Worm (Caenorhabditis elegans) whole organism, L4 larva: ENCODE results near the gene cand-1.

Experiments
- R02D3.7 ChIP-seq: fragments of 150-350 bp; sonication (generic microtip); optimal IDR thresholded peaks from 3 replicates; lab custom pipeline; 2014; ENCODE audit warnings: missing biosample characterization, missing genetic modification characterization
- T26A8.4 ChIP-seq: fragments of 200-800 bp; sonication (Bioruptor generic); IDR thresholded peaks from 2 replicates; pipeline ENCODE4 v1.3.6; 2022; ENCODE audit warnings: missing genetic modification characterization, missing compliant biosample characterization
- Y105C5A.15 ChIP-seq: fragments of 200-800 bp; sonication (Bioruptor generic); IDR thresholded peaks from 2 replicates; pipeline ENCODE4 v1.3.6; 2022; ENCODE audit warnings: missing genetic modification characterization, missing compliant biosample characterization
- Y48G9A.11 ChIP-seq: fragments of 200-800 bp; sonication (Bioruptor generic); IDR thresholded peaks from 2 replicates; pipeline ENCODE4 v1.3.6; 2022; ENCODE audit warnings: missing genetic modification reagents, missing genetic modification characterization, missing compliant biosample characterization
- Y75B8A.6 ChIP-seq: fragments of 200-800 bp; sonication (Bioruptor generic); IDR thresholded peaks from 2 replicates; pipeline ENCODE4 v1.3.6; 2022; ENCODE audit warnings: missing genetic modification reagents, missing genetic modification characterization, missing compliant biosample characterization
- ZK337.2 ChIP-seq: fragments of 200-800 bp; sonication (Bioruptor generic); IDR thresholded peaks from 2 replicates; pipeline ENCODE4 v1.3.6; 2022; ENCODE audit warnings: missing genetic modification reagents, missing genetic modification characterization, missing compliant biosample characterization
- aly-2 ChIP-seq: sonication (generic microtip); optimal IDR thresholded peaks from 2 replicates; lab custom pipeline; 2018; ENCODE audit warnings: missing biosample characterization, missing genetic modification characterization
- ama-1 ChIP-seq: fragments of 150-350 bp; optimal IDR thresholded peaks from 2 replicates; lab custom pipeline; 2014; ENCODE audit warnings: inconsistent platforms, mixed read lengths
- ceh-20 ChIP-seq: fragments of 200-800 bp; sonication (Bioruptor generic); IDR thresholded peaks from 2 replicates; pipeline ENCODE4 v1.3.6; 2022; ENCODE audit warnings: missing genetic modification reagents, missing genetic modification characterization, missing compliant biosample characterization
- ceh-82 ChIP-seq: sonication (generic microtip); optimal IDR thresholded peaks from 2 replicates; lab custom pipeline; 2017; ENCODE audit warnings: missing biosample characterization, missing genetic modification characterization
- ces-1 ChIP-seq: fragments of 150-350 bp; sonication (generic microtip); optimal IDR thresholded peaks from 4 replicates; lab custom pipeline; 2014; ENCODE audit warnings: missing biosample characterization, missing genetic modification reagents, missing genetic modification characterization
- cey-2 ChIP-seq: sonication (generic microtip); optimal IDR thresholded peaks from 3 replicates; lab custom pipeline; 2017; ENCODE audit warnings: missing genetic modification characterization, mild to moderate bottlenecking, missing compliant biosample characterization, antibody characterized with exemption, borderline replicate concordance; ENCODE audit not compliant: insufficient read depth
- daf-16 ChIP-seq, 3 experiments: sonication (generic microtip); optimal IDR thresholded peaks; 2 replicates each; lab custom pipeline; 2016 to 2017; ENCODE audit warnings: missing genetic modification characterization in 3 of 3, missing genetic modification reagents in 3 of 3, mild to moderate bottlenecking in 2 of 3, missing compliant biosample characterization in 2 of 3, missing biosample characterization in 1 of 3, moderate library complexity in 1 of 3
- dmd-6 ChIP-seq: fragments of 200-800 bp; sonication (Bioruptor generic); IDR thresholded peaks from 2 replicates; pipeline ENCODE4 v1.3.6; 2022; ENCODE audit warnings: missing genetic modification reagents, missing genetic modification characterization, missing compliant biosample characterization
- dmd-8 ChIP-seq: fragments of 200-800 bp; sonication (Bioruptor generic); IDR thresholded peaks from 2 replicates; pipeline ENCODE4 v1.3.6; 2022; ENCODE audit warnings: missing genetic modification characterization, missing compliant biosample characterization
- dpl-1 ChIP-seq: fragments of 150-350 bp; optimal IDR thresholded peaks from 2 replicates; lab custom pipeline; 2014; ENCODE audit warnings: missing biosample characterization, missing genetic modification reagents, missing genetic modification characterization
- duxl-1 ChIP-seq: sonication (generic microtip); optimal IDR thresholded peaks from 2 replicates; lab custom pipeline; 2016; ENCODE audit warnings: mild to moderate bottlenecking, missing genetic modification characterization, moderate library complexity, missing compliant biosample characterization; ENCODE audit not compliant: poor library complexity
- dve-1 ChIP-seq: sonication (generic microtip); optimal IDR thresholded peaks from 2 replicates; lab custom pipeline; 2017; ENCODE audit warnings: antibody characterized with exemption, mild to moderate bottlenecking, missing genetic modification characterization, missing compliant biosample characterization; ENCODE audit not compliant: insufficient read depth
- hlh-11 ChIP-seq: fragments of 200-800 bp; sonication (Bioruptor generic); optimal IDR thresholded peaks from 2 replicates; lab custom pipeline; 2018; ENCODE audit warnings: mild to moderate bottlenecking, missing genetic modification characterization, missing compliant biosample characterization
- hlh-30 ChIP-seq: sonication (generic microtip); optimal IDR thresholded peaks from 2 replicates; lab custom pipeline; 2017; ENCODE audit warnings: antibody characterized with exemption, mild to moderate bottlenecking, missing genetic modification characterization, missing compliant biosample characterization; ENCODE audit not compliant: insufficient read depth
- hmg-1.1 ChIP-seq: fragments of 200-800 bp; sonication (Bioruptor generic); IDR thresholded peaks from 2 replicates; pipeline ENCODE4 v1.3.6; 2022; ENCODE audit warnings: missing genetic modification reagents, missing genetic modification characterization, missing compliant biosample characterization
- lin-1 ChIP-seq: fragments of 200-800 bp; sonication (Bioruptor generic); IDR thresholded peaks from 2 replicates; pipeline ENCODE4 v1.3.6; 2022; ENCODE audit warnings: missing genetic modification reagents, missing genetic modification characterization, missing compliant biosample characterization
- lin-29 ChIP-seq: fragments of 200-800 bp; sonication (Bioruptor generic); IDR thresholded peaks from 2 replicates; pipeline ENCODE4 v1.3.6; 2022; ENCODE audit warnings: missing genetic modification reagents, missing genetic modification characterization, missing compliant biosample characterization
- lin-38 ChIP-seq: fragments of 200-800 bp; sonication (Bioruptor generic); IDR thresholded peaks from 2 replicates; pipeline ENCODE4 v1.3.6; 2022; ENCODE audit warnings: missing genetic modification reagents, missing genetic modification characterization, missing compliant biosample characterization
- lsy-2 ChIP-seq, 2 experiments: fragments of 150-350 bp in 1 of 2; sonication (generic microtip) in 1 of 2; optimal IDR thresholded peaks; 2 replicates each; lab custom pipeline; 2014 to 2017; ENCODE audit warnings: missing biosample characterization in 2 of 2, missing genetic modification characterization in 2 of 2
- madf-9 ChIP-seq: fragments of 200-800 bp; sonication (Bioruptor generic); conservative IDR thresholded peaks from 2 replicates; pipeline ENCODE4 v1.3.6; 2022; ENCODE audit warnings: missing genetic modification reagents, missing genetic modification characterization, missing compliant biosample characterization
- mep-1 ChIP-seq: fragments of 150-350 bp; sonication (generic microtip); optimal IDR thresholded peaks from 3 replicates; lab custom pipeline; 2014; ENCODE audit warnings: missing biosample characterization, missing genetic modification characterization
- mes-2 ChIP-seq: sonication (generic microtip); optimal IDR thresholded peaks from 2 replicates; lab custom pipeline; 2016; ENCODE audit warnings: missing genotype, mild to moderate bottlenecking, missing genetic modification characterization, missing compliant biosample characterization; ENCODE audit not compliant: poor library complexity, severe bottlenecking
- nhr-28 ChIP-seq: fragments of 150-350 bp; optimal IDR thresholded peaks from 2 replicates; lab custom pipeline; 2014; ENCODE audit warnings: missing biosample characterization, missing genetic modification characterization
- nhr-42 ChIP-seq: fragments of 200-800 bp; sonication (Bioruptor generic); IDR thresholded peaks from 2 replicates; pipeline ENCODE4 v1.3.6; 2022; ENCODE audit warnings: missing genetic modification characterization, missing compliant biosample characterization
- rbr-2 ChIP-seq: sonication (generic microtip); optimal IDR thresholded peaks from 2 replicates; lab custom pipeline; 2016; ENCODE audit warnings: missing genotype, missing genetic modification characterization, missing compliant biosample characterization
- sdz-12 ChIP-seq: fragments of 200-800 bp; sonication (Bioruptor generic); optimal IDR thresholded peaks from 2 replicates; lab custom pipeline; 2018; ENCODE audit warnings: mild to moderate bottlenecking, missing genetic modification characterization, missing compliant biosample characterization
- set-16 ChIP-seq: fragments of 200-800 bp; sonication (Bioruptor generic); IDR thresholded peaks from 2 replicates; pipeline ENCODE4 v1.3.6; 2022; ENCODE audit warnings: missing genetic modification reagents, missing genetic modification characterization, missing compliant biosample characterization
- snpc-1.2 ChIP-seq: fragments of 200-800 bp; sonication (Bioruptor generic); IDR thresholded peaks from 2 replicates; pipeline ENCODE4 v1.3.6; 2022; ENCODE audit warnings: missing genetic modification reagents, missing genetic modification characterization, missing compliant biosample characterization
- snpc-4 ChIP-seq: fragments of 150-350 bp; optimal IDR thresholded peaks from 2 replicates; lab custom pipeline; 2014; ENCODE audit warnings: missing biosample characterization, missing genetic modification characterization
- spr-3 ChIP-seq: fragments of 200-800 bp; sonication (Bioruptor generic); optimal IDR thresholded peaks from 2 replicates; lab custom pipeline; 2018; ENCODE audit warnings: mild to moderate bottlenecking, missing genetic modification characterization, missing compliant biosample characterization
- unc-130 ChIP-seq: sonication (generic microtip); optimal IDR thresholded peaks from 2 replicates; lab custom pipeline; 2016; ENCODE audit warnings: missing genetic modification reagents, missing genetic modification characterization, missing compliant biosample characterization
- unc-62 ChIP-seq, 3 experiments: fragments of 150-350 bp in 1 of 3; sonication (generic microtip); optimal IDR thresholded peaks in 2 of 3; peaks in 1 of 3; 1 replicate in 1 of 3; 2 replicates in 2 of 3; lab custom pipeline; 2014 to 2017; ENCODE audit warnings: missing biosample characterization in 3 of 3, missing genetic modification characterization in 3 of 3, missing genetic modification reagents in 3 of 3, missing genotype in 1 of 3
- zfp-2 ChIP-seq: sonication (generic microtip); optimal IDR thresholded peaks from 2 replicates; lab custom pipeline; 2016; ENCODE audit warnings: mild to moderate bottlenecking, missing genetic modification characterization, missing compliant biosample characterization
- zfp-3 ChIP-seq: fragments of 200-800 bp; sonication (Bioruptor generic); conservative IDR thresholded peaks from 2 replicates; pipeline ENCODE4 v1.3.6; 2022; ENCODE audit warnings: missing genetic modification reagents, missing genetic modification characterization, missing compliant biosample characterization
- ztf-7 ChIP-seq: fragments of 150-350 bp; optimal IDR thresholded peaks from 2 replicates; lab custom pipeline; 2014; ENCODE audit warnings: missing biosample characterization, missing genetic modification characterization

Gene cand-1

ce11 chrV:16788967-16789366, 13.7 kb upstream of the cand-1 start, which contains the start of gene immt-2:
Gene immt-2, plus strand, starts transcription at chrV:16789267.
- TF ChIP-seq lin-1 (GFP tag; lab: Robert Waterston, UW) (no peak), ama-1 (lab: Kevin White, UChicago) (no peak), dmd-8 (no peak), nhr-42 (GFP tag; lab: Robert Waterston, UW) (no peak), lin-38 (no peak), R02D3.7 (no peak), Y75B8A.6 (GFP tag; lab: Robert Waterston, UW) (no peak)

- no peak for TF ChIP-seq ceh-82
- no peak for TF ChIP-seq Y48G9A.11 (GFP tag; lab: Robert Waterston, UW)
- no peak for TF ChIP-seq cey-2 (tag; lab: Kevin White, UChicago)
- no peak for TF ChIP-seq madf-9 (GFP tag; lab: Robert Waterston, UW)
- TF ChIP-seq ZK337.2: no peak
- TF ChIP-seq snpc-1.2 (GFP tag; lab: Robert Waterston, UW): no peak
- peak; percentile 82 for TF ChIP-seq set-16 (GFP tag; lab: Robert Waterston, UW)
These were observed 10.0 kb upstream of the cand-1 start for ce11 chrV:16792717-16793116.

- TF ChIP-seq ceh-20 (GFP tag; lab: Robert Waterston, UW) (no peak), R02D3.7 (peak; percentile 12), dpl-1 (GFP tag; lab: Kevin White, UChicago) (no peak), unc-130 (GFP tag; lab: Kevin White, UChicago) (peak; percentile 42)
These were observed 9.4 kb upstream of the cand-1 start for ce11 chrV:16793312-16793711.

- TF ChIP-seq aly-2 (tag; lab: Kevin White, UChicago): no peak
- no peak for TF ChIP-seq zfp-2 (tag; lab: Kevin White, UChicago)
- TF ChIP-seq ces-1 (GFP tag; lab: Kevin White, UChicago): no peak
- peak in 1 of 2 experiments; percentile 93 for TF ChIP-seq unc-62 (GFP tag; optimal IDR thresholded peaks at IDR 0.05 in 1 of 2; lab: Kevin White, UChicago)
- no peak for TF ChIP-seq unc-62 (tag; optimal IDR thresholded peaks at IDR 0.05; lab: Kevin White, UChicago)
These were observed 8.6 kb upstream of the cand-1 start for ce11 chrV:16794079-16794478.

ce11 chrV:16794828-16795354, 7.8 kb upstream of the cand-1 start, which contains the start of the genes ctps-1 and pus-1:
Gene ctps-1, plus strand, starts transcription at chrV:16794878.
Gene pus-1, minus strand, starts transcription at chrV:16794952.
- TF ChIP-seq ztf-7 (tag; lab: Kevin White, UChicago) (peak; percentile 26), mes-2 (peak; percentile 79), snpc-4 (tag; lab: Kevin White, UChicago) (peak; percentile 2), hmg-1.1 (GFP tag; lab: Robert Waterston, UW) (peak; percentile 48), nhr-28 (tag; lab: Kevin White, UChicago) (peak; percentile 9), dmd-6 (GFP tag; lab: Robert Waterston, UW) (peak; percentile 43), hlh-11 (peak; percentile 37), daf-16 (GFP tag; optimal IDR thresholded peaks at IDR 0.05; lab: Kevin White, UChicago) (peak in 1 of 2 experiments; percentile 31), daf-16 (tag; optimal IDR thresholded peaks at IDR 0.05; lab: Kevin White, UChicago) (peak; percentile 66), spr-3 (no peak), zfp-3 (no peak), Y105C5A.15 (no peak), ama-1 (lab: Kevin White, UChicago) (peak; percentile 10), sdz-12 (GFP tag; lab: Kevin White, UChicago) (no peak), aly-2 (tag; lab: Kevin White, UChicago) (no peak), dpl-1 (GFP tag; lab: Kevin White, UChicago) (peak; percentile 78), lin-38 (peak; percentile 75), duxl-1 (tag; lab: Kevin White, UChicago) (peak; percentile 75), lin-29 (GFP tag; lab: Robert Waterston, UW) (0 out of 2 replicates have a peak, but pooled peaks have one; percentile 28), ces-1 (GFP tag; lab: Kevin White, UChicago) (no peak), rbr-2 (peak; percentile 31), T26A8.4 (peak; percentile 41; the same call in 1 of the 2 replicates), lin-1 (GFP tag; lab: Robert Waterston, UW) (no peak), mep-1 (peak; percentile 68), dve-1 (tag; lab: Kevin White, UChicago) (peak; percentile 70), lsy-2 (tag; optimal IDR thresholded peaks at IDR 0.05; lab: Kevin White, UChicago) (peak in 1 of 2 experiments; percentile 84), hlh-30 (tag; lab: Kevin White, UChicago) (peak; percentile 58)
